Worm (Caenorhabditis elegans) whole organism, midembryonic: ENCODE measurements around the gene F14D7.14.

ENCODE experiments used
- T22C8.4 ChIP-seq: fragments of 200-800 bp; sonication (Bioruptor generic); IDR thresholded peaks from 2 replicates; pipeline ENCODE4 v1.3.6; 2022; ENCODE audit warnings: missing genetic modification characterization, missing compliant biosample characterization
- cog-1 ChIP-seq: sonication (generic microtip); optimal IDR thresholded peaks from 2 replicates; lab custom pipeline; 2016; ENCODE audit warnings: missing genetic modification characterization, missing compliant biosample characterization
- flt-1 ChIP-seq: fragments of 200-800 bp; sonication (Bioruptor generic); IDR thresholded peaks from 2 replicates; pipeline ENCODE4 v1.3.6; 2022; ENCODE audit warnings: missing genetic modification characterization, missing compliant biosample characterization
- klf-2 ChIP-seq: fragments of 200-800 bp; sonication (Bioruptor generic); conservative IDR thresholded peaks from 2 replicates; pipeline ENCODE4 v1.3.6; 2022; ENCODE audit warnings: missing genetic modification reagents, missing genetic modification characterization, missing compliant biosample characterization
- med-1 ChIP-seq: sonication (generic microtip); optimal IDR thresholded peaks from 2 replicates; lab custom pipeline; 2017; ENCODE audit warnings: missing genetic modification characterization, mild to moderate bottlenecking, missing compliant biosample characterization, antibody characterized with exemption, missing genetic modification reagents; ENCODE audit not compliant: insufficient read depth
- ref-1 ChIP-seq: fragments of 200-800 bp; sonication (Bioruptor generic); conservative IDR thresholded peaks from 2 replicates; pipeline ENCODE4 v1.3.6; 2022; ENCODE audit warnings: missing genetic modification reagents, missing genetic modification characterization, missing compliant biosample characterization
- tab-1 ChIP-seq: fragments of 200-800 bp; sonication (Bioruptor generic); IDR thresholded peaks from 2 replicates; pipeline ENCODE4 v1.3.6; 2022; ENCODE audit warnings: missing genetic modification characterization, missing compliant biosample characterization
- ztf-23 ChIP-seq: fragments of 200-800 bp; sonication (Bioruptor generic); IDR thresholded peaks from 2 replicates; pipeline ENCODE4 v1.3.6; 2022; ENCODE audit warnings: missing genetic modification reagents, missing genetic modification characterization, missing compliant biosample characterization
- ztf-29 ChIP-seq: fragments of 200-800 bp; sonication (Bioruptor generic); IDR thresholded peaks from 2 replicates; pipeline ENCODE4 v1.3.6; 2022; ENCODE audit warnings: missing genetic modification reagents, missing genetic modification characterization, missing compliant biosample characterization

The F14D7.14 gene

ce11 chrV:14322743-14323142, 13.0 kb downstream of the F14D7.14 start, which contains the start of gene F47B8.3:
TSS of gene F47B8.3 (minus strand) at chrV:14323003.
- no peak for TF ChIP-seq med-1
- no peak for TF ChIP-seq ztf-29
- no peak for TF ChIP-seq cog-1 (tag; lab: Kevin White, UChicago)
- no peak for TF ChIP-seq ztf-23 (GFP tag; lab: Robert Waterston, UW)
- TF ChIP-seq tab-1, result no peak
- TF ChIP-seq ref-1 (GFP tag; lab: Robert Waterston, UW), result no peak
- TF ChIP-seq T22C8.4 (GFP tag; lab: Robert Waterston, UW), result no peak
- TF ChIP-seq flt-1, result no peak
- no peak for TF ChIP-seq klf-2 (GFP tag; lab: Robert Waterston, UW)

- TF ChIP-seq ztf-23 (GFP tag; lab: Robert Waterston, UW) (no peak), cog-1 (tag; lab: Kevin White, UChicago) (no peak), ztf-29 (no peak), T22C8.4 (GFP tag; lab: Robert Waterston, UW) (no peak), med-1 (no peak), flt-1 (no peak), tab-1 (no peak), klf-2 (GFP tag; lab: Robert Waterston, UW) (no peak), ref-1 (GFP tag; lab: Robert Waterston, UW) (no peak)
Measured at ce11 chrV:14324502-14325467, 15.1 kb downstream of the F14D7.14 start, which contains the start of the genes F47B8.4 and F47B8.18. TSS of gene F47B8.4 (minus strand) at chrV:14324673. TSS of gene F47B8.18 (minus strand) at chrV:14325464.

DNA sequence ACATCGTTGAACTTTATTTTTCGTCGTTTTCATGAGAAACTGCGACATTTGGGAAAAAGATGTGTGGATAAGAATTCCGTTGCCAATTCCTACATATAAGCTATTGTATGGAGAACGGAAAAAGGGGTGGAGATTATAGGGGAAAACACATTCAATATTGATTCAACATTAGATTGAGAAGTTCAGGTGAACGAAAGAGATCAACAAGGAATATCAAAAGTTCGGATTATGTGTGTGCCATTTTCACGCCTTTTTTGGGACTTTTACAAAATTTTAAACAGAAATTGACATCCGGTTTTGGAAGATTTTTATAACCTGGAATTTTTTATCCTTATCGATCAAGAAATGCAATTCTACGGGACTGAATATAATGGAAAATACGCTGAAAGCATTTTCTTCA, 18.0 kb downstream of the F14D7.14 start, which contains the start of gene F47B8.5:
Gene F47B8.5 (minus strand): TSS at position 101 of the 400 bp plus-strand sequence.
- TF ChIP-seq cog-1 (tag; lab: Kevin White, UChicago), result no peak
- no peak for TF ChIP-seq med-1

- TF ChIP-seq ref-1 (GFP tag; lab: Robert Waterston, UW) (no peak), ztf-29 (no peak), med-1 (no peak), T22C8.4 (GFP tag; lab: Robert Waterston, UW) (no peak), flt-1 (no peak), tab-1 (no peak), klf-2 (GFP tag; lab: Robert Waterston, UW) (no peak), cog-1 (tag; lab: Kevin White, UChicago) (no peak), ztf-23 (GFP tag; lab: Robert Waterston, UW) (no peak)
Measured at ce11 chrV:14328806-14329205, 19.1 kb downstream of the F14D7.14 start, which contains the start of gene pepm-1. TSS of gene pepm-1 (plus strand) at chrV:14329106.

ce11 chrV:14331477-14331876, 21.7 kb downstream of the F14D7.14 start, which contains the start of gene F47B8.8:
TSS of gene F47B8.8 (plus strand) at chrV:14331733.
- no peak for TF ChIP-seq tab-1
- TF ChIP-seq flt-1, result no peak
- no peak for TF ChIP-seq cog-1 (tag; lab: Kevin White, UChicago)

DNA sequence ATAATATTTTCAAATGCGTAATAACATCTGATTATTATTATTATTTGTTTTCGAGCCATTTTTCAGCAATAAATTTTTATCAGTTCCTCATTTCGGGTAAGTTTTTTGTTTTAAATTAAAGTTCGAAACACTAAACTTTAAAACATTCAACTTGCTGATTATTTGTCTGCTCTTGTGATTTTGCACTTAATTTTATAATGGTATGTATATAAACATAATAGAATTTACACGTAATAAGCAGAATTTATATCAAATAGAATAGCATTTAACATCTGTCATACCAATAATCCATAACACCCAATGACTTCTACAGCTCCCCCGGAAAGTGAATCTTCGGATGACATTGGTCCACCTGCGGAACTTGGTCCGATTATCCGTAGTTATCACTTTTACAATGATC, 23.4 kb downstream of the F14D7.14 start, which contains the start of gene srm-4:
Gene srm-4 (plus strand): TSS at position 301 of the 400 bp plus-strand sequence.
- TF ChIP-seq klf-2 (GFP tag; lab: Robert Waterston, UW) (no peak), tab-1 (no peak), ztf-29 (no peak), cog-1 (tag; lab: Kevin White, UChicago) (no peak), ztf-23 (GFP tag; lab: Robert Waterston, UW) (no peak), med-1 (no peak), flt-1 (no peak), ref-1 (GFP tag; lab: Robert Waterston, UW) (no peak), T22C8.4 (GFP tag; lab: Robert Waterston, UW) (no peak)

ce11 chrV:14334901-14335300, 25.2 kb downstream of the F14D7.14 start, which contains the start of gene srm-5:
TSS of gene srm-5 (plus strand) at chrV:14335201.
- TF ChIP-seq ztf-23 (GFP tag; lab: Robert Waterston, UW), result no peak
- TF ChIP-seq tab-1, result no peak
- no peak for TF ChIP-seq ref-1 (GFP tag; lab: Robert Waterston, UW)
- no peak for TF ChIP-seq med-1
- TF ChIP-seq cog-1 (tag; lab: Kevin White, UChicago), result no peak

DNA sequence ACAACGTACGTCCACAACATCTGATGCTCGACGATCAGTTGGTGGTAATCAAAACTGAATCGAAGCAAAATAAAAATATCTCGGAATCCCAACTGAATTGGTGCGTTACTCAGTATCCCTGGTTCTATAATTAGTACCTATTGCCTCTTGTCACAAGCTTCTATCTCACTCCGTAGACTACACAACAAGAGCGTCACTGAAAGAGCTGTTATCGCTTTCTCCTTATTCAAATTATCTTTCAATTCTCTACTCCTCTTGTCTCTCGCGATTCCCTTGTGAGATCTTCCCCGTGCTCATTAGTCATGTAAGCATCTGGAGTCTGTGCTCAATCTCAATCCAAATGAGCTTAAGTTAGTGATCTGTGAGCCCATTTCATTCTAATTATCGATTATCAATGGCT, 26.9 kb downstream of the F14D7.14 start, which contains the start of gene srm-6:
Gene srm-6 (plus strand): TSS at position 301 of the 400 bp plus-strand sequence.
- no peak for TF ChIP-seq ref-1 (GFP tag; lab: Robert Waterston, UW)
- no peak for TF ChIP-seq T22C8.4 (GFP tag; lab: Robert Waterston, UW)
- TF ChIP-seq med-1, result no peak
- no peak for TF ChIP-seq flt-1
- no peak for TF ChIP-seq tab-1

- TF ChIP-seq ref-1 (GFP tag; lab: Robert Waterston, UW) (no peak), cog-1 (tag; lab: Kevin White, UChicago) (no peak), T22C8.4 (GFP tag; lab: Robert Waterston, UW) (no peak), klf-2 (GFP tag; lab: Robert Waterston, UW) (no peak), ztf-23 (GFP tag; lab: Robert Waterston, UW) (no peak), flt-1 (no peak), tab-1 (no peak), med-1 (no peak), ztf-29 (no peak)
Measured at ce11 chrV:14341672-14342071, 31.9 kb downstream of the F14D7.14 start, which contains the start of gene F47B8.10. TSS of gene F47B8.10 (plus strand) at chrV:14341972.

- no peak for TF ChIP-seq tab-1
- TF ChIP-seq ref-1 (GFP tag; lab: Robert Waterston, UW), result no peak
- TF ChIP-seq ztf-29, result no peak
- 0 out of 2 replicates have a peak, but pooled peaks have one; percentile 54 for TF ChIP-seq klf-2 (GFP tag; lab: Robert Waterston, UW)
- TF ChIP-seq flt-1, result peak; percentile 78
- TF ChIP-seq T22C8.4 (GFP tag; lab: Robert Waterston, UW), result no peak
- peak; percentile 84 for TF ChIP-seq cog-1 (tag; lab: Kevin White, UChicago)
- no peak for TF ChIP-seq med-1
- peak; percentile 77 for TF ChIP-seq ztf-23 (GFP tag; lab: Robert Waterston, UW)
Measured at ce11 chrV:14347234-14347826, 37.6 kb downstream of the F14D7.14 start, which contains the start of gene cept-2. TSS of gene cept-2 (plus strand) at chrV:14347766.
